Worm (Caenorhabditis elegans) whole organism, L4 larva: ENCODE results near the gene ssp-36.

ENCODE experiments used
- F10B5.3 ChIP-seq: sonication (generic microtip); optimal IDR thresholded peaks from 2 replicates; lab custom pipeline; 2016; ENCODE audit warnings: mild to moderate bottlenecking, missing genetic modification characterization, missing compliant biosample characterization
- F37D6.2 ChIP-seq: sonication (generic microtip); optimal IDR thresholded peaks from 2 replicates; lab custom pipeline; 2016; ENCODE audit warnings: mild to moderate bottlenecking, missing genetic modification characterization, missing compliant biosample characterization
- Y105C5A.15 ChIP-seq: fragments of 200-800 bp; sonication (Bioruptor generic); IDR thresholded peaks from 2 replicates; pipeline ENCODE4 v1.3.6; 2022; ENCODE audit warnings: missing genetic modification characterization, missing compliant biosample characterization
- Y48G9A.11 ChIP-seq: fragments of 200-800 bp; sonication (Bioruptor generic); IDR thresholded peaks from 2 replicates; pipeline ENCODE4 v1.3.6; 2022; ENCODE audit warnings: missing genetic modification reagents, missing genetic modification characterization, missing compliant biosample characterization
- Y75B8A.6 ChIP-seq: fragments of 200-800 bp; sonication (Bioruptor generic); IDR thresholded peaks from 2 replicates; pipeline ENCODE4 v1.3.6; 2022; ENCODE audit warnings: missing genetic modification reagents, missing genetic modification characterization, missing compliant biosample characterization
- ZK546.5 ChIP-seq, 2 experiments: sonication (generic microtip); optimal IDR thresholded peaks; 2 replicates each; lab custom pipeline; 2017; ENCODE audit warnings: missing biosample characterization in 2 of 2, missing genetic modification characterization in 2 of 2
- attf-4 ChIP-seq: sonication (generic microtip); optimal IDR thresholded peaks from 3 replicates; lab custom pipeline; 2017; ENCODE audit warnings: missing biosample characterization, missing genetic modification characterization
- ceh-20 ChIP-seq: fragments of 200-800 bp; sonication (Bioruptor generic); IDR thresholded peaks from 2 replicates; pipeline ENCODE4 v1.3.6; 2022; ENCODE audit warnings: missing genetic modification reagents, missing genetic modification characterization, missing compliant biosample characterization
- ceh-28 ChIP-seq: fragments of 150-350 bp; optimal IDR thresholded peaks from 2 replicates; lab custom pipeline; 2014; ENCODE audit warnings: missing biosample characterization, missing genetic modification reagents, missing genetic modification characterization
- ceh-44 ChIP-seq: fragments of 200-800 bp; sonication (Bioruptor generic); IDR thresholded peaks from 2 replicates; pipeline ENCODE4 v1.3.6; 2022; ENCODE audit warnings: missing genetic modification reagents, missing genetic modification characterization, missing compliant biosample characterization
- ceh-62 ChIP-seq: sonication (generic microtip); optimal IDR thresholded peaks from 2 replicates; lab custom pipeline; 2017; ENCODE audit warnings: missing biosample characterization, missing genetic modification characterization
- ceh-82 ChIP-seq: sonication (generic microtip); optimal IDR thresholded peaks from 2 replicates; lab custom pipeline; 2017; ENCODE audit warnings: missing biosample characterization, missing genetic modification characterization
- ces-1 ChIP-seq: fragments of 150-350 bp; sonication (generic microtip); optimal IDR thresholded peaks from 4 replicates; lab custom pipeline; 2014; ENCODE audit warnings: missing biosample characterization, missing genetic modification reagents, missing genetic modification characterization
- daf-12 ChIP-seq: fragments of 150-350 bp; optimal IDR thresholded peaks from 2 replicates; lab custom pipeline; 2014; ENCODE audit warnings: missing biosample characterization, missing genetic modification reagents, missing genetic modification characterization
- daf-16 ChIP-seq, 3 experiments: sonication (generic microtip); optimal IDR thresholded peaks; 2 replicates each; lab custom pipeline; 2016 to 2017; ENCODE audit warnings: missing genetic modification characterization in 3 of 3, missing genetic modification reagents in 3 of 3, mild to moderate bottlenecking in 2 of 3, missing compliant biosample characterization in 2 of 3, missing biosample characterization in 1 of 3, moderate library complexity in 1 of 3
- daf-19 ChIP-seq: fragments of 200-800 bp; sonication (Bioruptor generic); conservative IDR thresholded peaks from 2 replicates; pipeline ENCODE4 v1.3.6; 2022; ENCODE audit warnings: missing genetic modification characterization, missing compliant biosample characterization
- daf-8 ChIP-seq: fragments of 200-800 bp; sonication (Bioruptor generic); IDR thresholded peaks from 2 replicates; pipeline ENCODE4 v1.3.6; 2022; ENCODE audit warnings: missing genetic modification characterization, missing compliant biosample characterization
- dmd-9 ChIP-seq: fragments of 200-800 bp; sonication (Bioruptor generic); IDR thresholded peaks from 2 replicates; pipeline ENCODE4 v1.3.6; 2022; ENCODE audit warnings: missing genetic modification reagents, missing genetic modification characterization, missing compliant biosample characterization
- dpl-1 ChIP-seq: fragments of 150-350 bp; optimal IDR thresholded peaks from 2 replicates; lab custom pipeline; 2014; ENCODE audit warnings: missing biosample characterization, missing genetic modification reagents, missing genetic modification characterization
- dve-1 ChIP-seq: sonication (generic microtip); optimal IDR thresholded peaks from 2 replicates; lab custom pipeline; 2017; ENCODE audit warnings: antibody characterized with exemption, mild to moderate bottlenecking, missing genetic modification characterization, missing compliant biosample characterization; ENCODE audit not compliant: insufficient read depth
- gei-8 ChIP-seq: fragments of 200-800 bp; sonication (Bioruptor generic); optimal IDR thresholded peaks from 2 replicates; lab custom pipeline; 2018; ENCODE audit warnings: mild to moderate bottlenecking, missing genetic modification characterization, missing compliant biosample characterization
- hlh-11 ChIP-seq: fragments of 200-800 bp; sonication (Bioruptor generic); optimal IDR thresholded peaks from 2 replicates; lab custom pipeline; 2018; ENCODE audit warnings: mild to moderate bottlenecking, missing genetic modification characterization, missing compliant biosample characterization
- hmg-1.1 ChIP-seq: fragments of 200-800 bp; sonication (Bioruptor generic); IDR thresholded peaks from 2 replicates; pipeline ENCODE4 v1.3.6; 2022; ENCODE audit warnings: missing genetic modification reagents, missing genetic modification characterization, missing compliant biosample characterization
- jun-1 ChIP-seq: fragments of 150-350 bp; optimal IDR thresholded peaks from 2 replicates; lab custom pipeline; 2014; ENCODE audit warnings: missing biosample characterization, missing genetic modification reagents, missing genetic modification characterization
- lin-13 ChIP-seq: fragments of 150-350 bp; optimal IDR thresholded peaks from 2 replicates; lab custom pipeline; 2014; ENCODE audit warnings: missing biosample characterization, missing genetic modification reagents, missing genetic modification characterization
- lin-15B ChIP-seq: fragments of 150-350 bp; sonication (generic microtip); optimal IDR thresholded peaks from 3 replicates; lab custom pipeline; 2014; ENCODE audit warnings: missing biosample characterization, missing genetic modification characterization
- lin-29 ChIP-seq: fragments of 200-800 bp; sonication (Bioruptor generic); IDR thresholded peaks from 2 replicates; pipeline ENCODE4 v1.3.6; 2022; ENCODE audit warnings: missing genetic modification reagents, missing genetic modification characterization, missing compliant biosample characterization
- lir-3 ChIP-seq: sonication (generic microtip); optimal IDR thresholded peaks from 2 replicates; lab custom pipeline; 2016; ENCODE audit warnings: mild to moderate bottlenecking, missing genetic modification characterization, missing compliant biosample characterization
- madf-5 ChIP-seq, 2 experiments: fragments of 200-800 bp; sonication (Bioruptor generic); IDR thresholded peaks; 2 replicates each; pipeline ENCODE4 v1.3.6; 2022; ENCODE audit warnings: missing compliant biosample characterization in 2 of 2, missing genetic modification characterization in 2 of 2
- mdl-1 ChIP-seq, 2 experiments: fragments of 150-350 bp in 1 of 2; sonication (generic microtip) in 1 of 2; optimal IDR thresholded peaks; 2 replicates each; lab custom pipeline; 2014 to 2017; ENCODE audit warnings: missing biosample characterization in 2 of 2, missing genetic modification characterization in 2 of 2
- mdt-29 ChIP-seq: fragments of 200-800 bp; sonication (Bioruptor generic); IDR thresholded peaks from 2 replicates; pipeline ENCODE4 v1.3.6; 2022; ENCODE audit warnings: missing genetic modification reagents, missing genetic modification characterization, missing compliant biosample characterization
- mep-1 ChIP-seq: fragments of 150-350 bp; sonication (generic microtip); optimal IDR thresholded peaks from 3 replicates; lab custom pipeline; 2014; ENCODE audit warnings: missing biosample characterization, missing genetic modification characterization
- mxl-2 ChIP-seq: fragments of 200-800 bp; sonication (Bioruptor generic); conservative IDR thresholded peaks from 2 replicates; pipeline ENCODE4 v1.3.6; 2022; ENCODE audit warnings: missing genetic modification reagents, missing genetic modification characterization, missing compliant biosample characterization
- mxl-3 ChIP-seq: fragments of 200-800 bp; sonication (Bioruptor generic); optimal IDR thresholded peaks from 2 replicates; lab custom pipeline; 2018; ENCODE audit warnings: mild to moderate bottlenecking, missing genetic modification characterization, missing compliant biosample characterization
- nhr-11 ChIP-seq: fragments of 150-350 bp; optimal IDR thresholded peaks from 2 replicates; lab custom pipeline; 2014; ENCODE audit warnings: missing biosample characterization, missing genetic modification characterization
- nhr-25 ChIP-seq: sonication (generic microtip); optimal IDR thresholded peaks from 2 replicates; lab custom pipeline; 2017; ENCODE audit warnings: missing genetic modification characterization, mild to moderate bottlenecking, missing compliant biosample characterization, antibody characterized with exemption, moderate library complexity, borderline replicate concordance; ENCODE audit not compliant: insufficient read depth
- nhr-41 ChIP-seq: fragments of 200-800 bp; sonication (Bioruptor generic); IDR thresholded peaks from 2 replicates; pipeline ENCODE4 v1.3.6; 2022; ENCODE audit warnings: missing genetic modification reagents, missing genetic modification characterization, missing compliant biosample characterization
- nhr-42 ChIP-seq: fragments of 200-800 bp; sonication (Bioruptor generic); IDR thresholded peaks from 2 replicates; pipeline ENCODE4 v1.3.6; 2022; ENCODE audit warnings: missing genetic modification characterization, missing compliant biosample characterization
- nhr-76 ChIP-seq: fragments of 150-350 bp; optimal IDR thresholded peaks from 2 replicates; lab custom pipeline; 2014; ENCODE audit warnings: missing biosample characterization, missing genetic modification characterization
- nhr-77 ChIP-seq: fragments of 150-350 bp; optimal IDR thresholded peaks from 2 replicates; lab custom pipeline; 2014; ENCODE audit warnings: missing biosample characterization, missing genetic modification characterization
- pqm-1 ChIP-seq: sonication (generic microtip); optimal IDR thresholded peaks from 2 replicates; lab custom pipeline; 2017; ENCODE audit warnings: missing biosample characterization, missing genetic modification characterization
- saeg-2 ChIP-seq: fragments of 200-800 bp; sonication (Bioruptor generic); IDR thresholded peaks from 2 replicates; pipeline ENCODE4 v1.3.6; 2022; ENCODE audit warnings: missing genetic modification reagents, missing genetic modification characterization, missing compliant biosample characterization
- set-16 ChIP-seq: fragments of 200-800 bp; sonication (Bioruptor generic); IDR thresholded peaks from 2 replicates; pipeline ENCODE4 v1.3.6; 2022; ENCODE audit warnings: missing genetic modification reagents, missing genetic modification characterization, missing compliant biosample characterization
- snpc-4 ChIP-seq: fragments of 150-350 bp; optimal IDR thresholded peaks from 2 replicates; lab custom pipeline; 2014; ENCODE audit warnings: missing biosample characterization, missing genetic modification characterization
- spr-1 ChIP-seq: sonication (generic microtip); optimal IDR thresholded peaks from 2 replicates; lab custom pipeline; 2016; ENCODE audit warnings: mild to moderate bottlenecking, missing genetic modification characterization, missing compliant biosample characterization
- spr-3 ChIP-seq: fragments of 200-800 bp; sonication (Bioruptor generic); optimal IDR thresholded peaks from 2 replicates; lab custom pipeline; 2018; ENCODE audit warnings: mild to moderate bottlenecking, missing genetic modification characterization, missing compliant biosample characterization
- unc-62 ChIP-seq, 3 experiments: fragments of 150-350 bp in 1 of 3; sonication (generic microtip); optimal IDR thresholded peaks in 2 of 3; peaks in 1 of 3; 1 replicate in 1 of 3; 2 replicates in 2 of 3; lab custom pipeline; 2014 to 2017; ENCODE audit warnings: missing biosample characterization in 3 of 3, missing genetic modification characterization in 3 of 3, missing genetic modification reagents in 3 of 3, missing genotype in 1 of 3
- vab-7 ChIP-seq: fragments of 200-800 bp; sonication (Bioruptor generic); IDR thresholded peaks from 2 replicates; pipeline ENCODE4 v1.3.6; 2022; ENCODE audit warnings: missing genetic modification reagents, missing genetic modification characterization, missing compliant biosample characterization
- zfp-3 ChIP-seq: fragments of 200-800 bp; sonication (Bioruptor generic); conservative IDR thresholded peaks from 2 replicates; pipeline ENCODE4 v1.3.6; 2022; ENCODE audit warnings: missing genetic modification reagents, missing genetic modification characterization, missing compliant biosample characterization
- ztf-11 ChIP-seq: fragments of 150-350 bp; optimal IDR thresholded peaks from 2 replicates; lab custom pipeline; 2014; ENCODE audit warnings: missing biosample characterization, missing genetic modification characterization
- ztf-7 ChIP-seq: fragments of 150-350 bp; optimal IDR thresholded peaks from 2 replicates; lab custom pipeline; 2014; ENCODE audit warnings: missing biosample characterization, missing genetic modification characterization

The ssp-36 gene

ce11 chrIV:9801418-9801817, 35.3 kb upstream of the ssp-36 start (continued):
- TF ChIP-seq nhr-42 = no peak
- TF ChIP-seq dmd-9 (GFP tag; lab: Robert Waterston, UW) = no peak
- TF ChIP-seq mdl-1 (tag; optimal IDR thresholded peaks at IDR 0.05; lab: Kevin White, UChicago) = peak in 1 of 2 experiments; percentile 57
- peak; percentile 28 for TF ChIP-seq mxl-3
- no peak for TF ChIP-seq hmg-1.1 (GFP tag; lab: Robert Waterston, UW)
- peak; percentile 18 to 66 for TF ChIP-seq unc-62 (GFP tag; optimal IDR thresholded peaks at IDR 0.05 in 1 of 2; lab: Kevin White, UChicago)
- TF ChIP-seq unc-62 (tag; optimal IDR thresholded peaks at IDR 0.05; lab: Kevin White, UChicago) = no peak
- TF ChIP-seq set-16 (GFP tag; lab: Robert Waterston, UW) = no peak
- no peak for TF ChIP-seq ces-1 (GFP tag; lab: Kevin White, UChicago)
- no peak for TF ChIP-seq lin-13 (GFP tag; lab: Kevin White, UChicago)
- 0 out of 2 replicates have a peak, but pooled peaks have one; percentile 24 for TF ChIP-seq nhr-41
- no peak for TF ChIP-seq spr-1 (tag; lab: Kevin White, UChicago)
- TF ChIP-seq madf-5 (GFP tag; IDR thresholded peaks at IDR 0.05; lab: Robert Waterston, UW) = no peak
- TF ChIP-seq Y48G9A.11 (GFP tag; lab: Robert Waterston, UW) = no peak
- no peak for TF ChIP-seq daf-8 (GFP tag; lab: Robert Waterston, UW)
- TF ChIP-seq jun-1 = no peak
- TF ChIP-seq ztf-7 (tag; lab: Kevin White, UChicago) = no peak
- TF ChIP-seq daf-19 (GFP tag; lab: Robert Waterston, UW) = no peak
- TF ChIP-seq snpc-4 (tag; lab: Kevin White, UChicago) = no peak
- no peak for TF ChIP-seq saeg-2
- no peak for TF ChIP-seq lir-3 (tag; lab: Kevin White, UChicago)
- TF ChIP-seq ztf-11 (tag; lab: Kevin White, UChicago) = no peak
- TF ChIP-seq hlh-11 (tag; lab: Kevin White, UChicago) = peak; percentile 96
- no peak for TF ChIP-seq nhr-25
- no peak for TF ChIP-seq ceh-62 (tag; lab: Kevin White, UChicago)
- TF ChIP-seq lin-29 = no peak
- TF ChIP-seq mdt-29 (GFP tag; lab: Robert Waterston, UW) = peak; percentile 70
- no peak for TF ChIP-seq dpl-1
- TF ChIP-seq ceh-20 (GFP tag; lab: Robert Waterston, UW) = peak; percentile 85
- TF ChIP-seq gei-8 = peak; percentile 41
- peak in 1 of 2 experiments; percentile 40 for TF ChIP-seq daf-16 (GFP tag; optimal IDR thresholded peaks at IDR 0.05; lab: Kevin White, UChicago)
- peak; percentile 92 for TF ChIP-seq daf-16 (tag; optimal IDR thresholded peaks at IDR 0.05; lab: Kevin White, UChicago)
- peak; percentile 93 for TF ChIP-seq dve-1 (tag; lab: Kevin White, UChicago)
- TF ChIP-seq Y75B8A.6 (GFP tag; lab: Robert Waterston, UW) = no peak
- TF ChIP-seq attf-4 (tag; lab: Kevin White, UChicago) = no peak
- TF ChIP-seq nhr-76 (tag; lab: Kevin White, UChicago) = no peak
- TF ChIP-seq F10B5.3 (tag; lab: Kevin White, UChicago) = no peak
- no peak for TF ChIP-seq Y105C5A.15 (GFP tag; lab: Robert Waterston, UW)
- TF ChIP-seq nhr-11 (tag; lab: Kevin White, UChicago) = no peak
- TF ChIP-seq pqm-1 (tag; lab: Kevin White, UChicago) = peak; percentile 98
- peak; percentile 92 for TF ChIP-seq nhr-77 (tag; lab: Kevin White, UChicago)
- peak; percentile 40 for TF ChIP-seq mep-1
- no peak for TF ChIP-seq ceh-28 (tag; lab: Kevin White, UChicago)
- no peak for TF ChIP-seq vab-7 (GFP tag; lab: Robert Waterston, UW)
- no peak; the same call in 1 of the 2 replicates for TF ChIP-seq mxl-2 (GFP tag; lab: Robert Waterston, UW)
- TF ChIP-seq zfp-3 (GFP tag; lab: Robert Waterston, UW) = 0 out of 2 replicates have a peak, but pooled peaks have one; percentile 33
- TF ChIP-seq F37D6.2 = no peak
- TF ChIP-seq ceh-82 (tag; lab: Kevin White, UChicago) = no peak
- TF ChIP-seq ZK546.5 (tag; optimal IDR thresholded peaks at IDR 0.05; lab: Kevin White, UChicago) = no peak
- TF ChIP-seq lin-15B (tag; lab: Kevin White, UChicago) = no peak
- TF ChIP-seq ceh-44 (GFP tag; lab: Robert Waterston, UW) = no peak
- no peak for TF ChIP-seq spr-3
- TF ChIP-seq daf-12 = no peak
